Fruit fly (Drosophila melanogaster): ENCODE results near the gene ATPsynbetaL.
A peak's percentile ranks its signal among the peaks of the same experiment; 100 is the strongest.

The ATPsynbetaL gene

dm6 chr3L:16113003-16113606 lies 15.5 kb downstream of the ATPsynbetaL start, which contains the start of gene Taf4 (continued):
- no peak for TF ChIP-seq Xbp1 (GFP tag; optimal IDR thresholded peaks at IDR 0.05)
- no peak for TF ChIP-seq bbx (GFP tag; IDR thresholded peaks at IDR 0.05; ENCODE audit: partially characterized antibody)
- no peak for TF ChIP-seq CG11398 (GFP tag; optimal IDR thresholded peaks at IDR 0.05)
- peak; percentile 47 for TF ChIP-seq Neu2 (GFP tag; optimal IDR thresholded peaks at IDR 0.05; ENCODE audit: borderline replicate concordance)
- TF ChIP-seq pfk (GFP tag; optimal IDR thresholded peaks at IDR 0.05) = no peak
- no peak for TF ChIP-seq Kr (GFP tag; optimal IDR thresholded peaks at IDR 0.05)
- no peak for TF ChIP-seq row (GFP tag; IDR thresholded peaks at IDR 0.05)
- peak; percentile 8 for TF ChIP-seq Myb (GFP tag; optimal IDR thresholded peaks at IDR 0.05)
- no peak for TF ChIP-seq Bteb2 (GFP tag; optimal IDR thresholded peaks at IDR 0.05)
- TF ChIP-seq kah (GFP tag; optimal IDR thresholded peaks at IDR 0.05) = no peak
- peak; percentile 48 for TF ChIP-seq Dref (GFP tag; IDR thresholded peaks at IDR 0.05)
- TF ChIP-seq CG3847 (GFP tag; IDR thresholded peaks at IDR 0.05) = no peak
- TF ChIP-seq Gsc (GFP tag; IDR thresholded peaks at IDR 0.05) = no peak
- TF ChIP-seq knrl (GFP tag; IDR thresholded peaks at IDR 0.05; ENCODE audit: partially characterized antibody) = no peak
- TF ChIP-seq Lim3 (GFP tag; IDR thresholded peaks at IDR 0.05) = no peak
- TF ChIP-seq bowl (GFP tag; IDR thresholded peaks at IDR 0.05) = no peak
- peak; percentile 16 for TF ChIP-seq HLHmδ (GFP tag; optimal IDR thresholded peaks at IDR 0.05)
- TF ChIP-seq Stat92E (GFP tag; optimal IDR thresholded peaks at IDR 0.05) = no peak
- no peak for TF ChIP-seq tna (GFP tag; IDR thresholded peaks at IDR 0.05; ENCODE audit: partially characterized antibody)
- TF ChIP-seq Asciz (GFP tag; optimal IDR thresholded peaks at IDR 0.05) = no peak
- no peak for TF ChIP-seq HHEX (GFP tag; optimal IDR thresholded peaks at IDR 0.05)
- no peak for TF ChIP-seq CG14441 (GFP tag; IDR thresholded peaks at IDR 0.05)
- no peak for TF ChIP-seq ato (GFP tag; IDR thresholded peaks at IDR 0.05; ENCODE audit: partially characterized antibody)
- TF ChIP-seq twi (tag; optimal IDR thresholded peaks at IDR 0.05) = no peak
- no peak for TF ChIP-seq CG33557 (GFP tag; optimal IDR thresholded peaks at IDR 0.05)
- no peak for TF ChIP-seq CG32532 (GFP tag; IDR thresholded peaks at IDR 0.05)
- no peak for TF ChIP-seq Deaf1 (tag; optimal IDR thresholded peaks at IDR 0.05)
- no peak for TF ChIP-seq Atf6 (GFP tag; IDR thresholded peaks at IDR 0.05)
- TF ChIP-seq CG30431 (GFP tag; optimal IDR thresholded peaks at IDR 0.05) = no peak
- TF ChIP-seq CG14667 (GFP tag; IDR thresholded peaks at IDR 0.05) = no peak
- no peak for TF ChIP-seq H2.0 (GFP tag; IDR thresholded peaks at IDR 0.05)
- TF ChIP-seq kay (GFP tag; optimal IDR thresholded peaks at IDR 0.05) = no peak
- TF ChIP-seq ATbp (GFP tag; optimal IDR thresholded peaks at IDR 0.05) = no peak
- no peak for TF ChIP-seq CG17328 (GFP tag; IDR thresholded peaks at IDR 0.05)
- peak; percentile 75 for TF ChIP-seq gfzf (GFP tag; optimal IDR thresholded peaks at IDR 0.05)
- no peak; the same call in 1 of the 2 replicates for TF ChIP-seq CG31224 (GFP tag; IDR thresholded peaks at IDR 0.05)
- TF ChIP-seq CG4424 (GFP tag; optimal IDR thresholded peaks at IDR 0.05) = no peak
- no peak for TF ChIP-seq CG13123 (GFP tag; optimal IDR thresholded peaks at IDR 0.05)
- no peak for TF ChIP-seq sima (GFP tag; optimal IDR thresholded peaks at IDR 0.05)
- no peak for TF ChIP-seq HLH3B (GFP tag; IDR thresholded peaks at IDR 0.05)
- no peak for TF ChIP-seq CoRest (tag; optimal IDR thresholded peaks at IDR 0.05)
- no peak for TF ChIP-seq vnd (GFP tag; IDR thresholded peaks at IDR 0.05; ENCODE audit: partially characterized antibody)
- no peak for TF ChIP-seq sna (GFP tag; IDR thresholded peaks at IDR 0.05; ENCODE audit: partially characterized antibody)
- TF ChIP-seq CG8388 (GFP tag; optimal IDR thresholded peaks at IDR 0.05) = no peak
- TF ChIP-seq sc (optimal IDR thresholded peaks at IDR 0.05) = no peak
- TF ChIP-seq sc (GFP tag; optimal IDR thresholded peaks at IDR 0.05) = no peak
- TF ChIP-seq her (GFP tag; optimal IDR thresholded peaks at IDR 0.05) = no peak
- TF ChIP-seq jigr1 (GFP tag; IDR thresholded peaks at IDR 0.05) = no peak; the same call in 2 of the 3 replicates
- no peak for TF ChIP-seq CG12942 (GFP tag; optimal IDR thresholded peaks at IDR 0.05)
- no peak for TF ChIP-seq Dp (GFP tag; optimal IDR thresholded peaks at IDR 0.05)
- TF ChIP-seq Lpt (GFP tag; optimal IDR thresholded peaks at IDR 0.05) = no peak

Data from whole organism, embryonic.